Fruit fly (Drosophila melanogaster): ENCODE measurements around the gene CG42507.

CG42507 gene

dm6 chr3L:14775711-14776660, 18.2 kb upstream of the CG42507 start, which contains the start of gene mop (continued):
- TF ChIP-seq Dll (GFP tag; IDR thresholded peaks at IDR 0.05; ENCODE audit: partially characterized antibody) = peak; percentile 74; the same call in 3 of the 4 replicates
- TF ChIP-seq lola (GFP tag; optimal IDR thresholded peaks at IDR 0.05) = peak in 1 of 3 experiments; percentile 44
- no peak for TF ChIP-seq CG12071 (GFP tag; optimal IDR thresholded peaks at IDR 0.05)
- no peak for TF ChIP-seq gt (GFP tag; IDR thresholded peaks at IDR 0.05)
- TF ChIP-seq CG13287 (GFP tag; IDR thresholded peaks at IDR 0.05; ENCODE audit: partially characterized antibody) = peak; percentile 73
- TF ChIP-seq Chrac-16 (GFP tag; optimal IDR thresholded peaks at IDR 0.05) = peak; percentile 22
- TF ChIP-seq CG6854 (GFP tag; optimal IDR thresholded peaks at IDR 0.05) = no peak
- no peak for TF ChIP-seq TFAM (GFP tag; optimal IDR thresholded peaks at IDR 0.05)
- peak; percentile 14; the same call in 1 of the 2 replicates for TF ChIP-seq Bgb (GFP tag; IDR thresholded peaks at IDR 0.05; ENCODE audit: partially characterized antibody)
- TF ChIP-seq CG9876 (GFP tag; optimal IDR thresholded peaks at IDR 0.05) = no peak
- TF ChIP-seq CG3281 (GFP tag; optimal IDR thresholded peaks at IDR 0.05) = peak; percentile 43
- TF ChIP-seq Sox102F (GFP tag; optimal IDR thresholded peaks at IDR 0.05) = no peak
- TF ChIP-seq Optix (GFP tag; IDR thresholded peaks at IDR 0.05) = no peak
- no peak for TF ChIP-seq btn (GFP tag; optimal IDR thresholded peaks at IDR 0.05)
- TF ChIP-seq trh (GFP tag; optimal IDR thresholded peaks at IDR 0.05) = no peak
- peak; percentile 61 for TF ChIP-seq nmo (GFP tag; optimal IDR thresholded peaks at IDR 0.05)
- TF ChIP-seq CG9437 (GFP tag; optimal IDR thresholded peaks at IDR 0.05) = peak; percentile 6
- peak; percentile 53; the same call in 1 of the 2 replicates for TF ChIP-seq wdn (GFP tag; IDR thresholded peaks at IDR 0.05)
- TF ChIP-seq CG3163 (GFP tag; optimal IDR thresholded peaks at IDR 0.05) = peak; percentile 97
- no peak for TF ChIP-seq Vsx1 (GFP tag; optimal IDR thresholded peaks at IDR 0.05)
- TF ChIP-seq unc-4 (GFP tag; IDR thresholded peaks at IDR 0.05; ENCODE audit: partially characterized antibody) = peak; percentile 68
- TF ChIP-seq CG14050 (GFP tag; IDR thresholded peaks at IDR 0.05) = peak; percentile 41; the same call in 2 of the 3 replicates
- no peak for TF ChIP-seq Max (GFP tag; optimal IDR thresholded peaks at IDR 0.05)
- peak; percentile 46 for TF ChIP-seq CG30403 (GFP tag; optimal IDR thresholded peaks at IDR 0.05)
- TF ChIP-seq gcm (GFP tag; optimal IDR thresholded peaks at IDR 0.05) = no peak
- no peak for TF ChIP-seq yki (optimal IDR thresholded peaks at IDR 0.05)
- TF ChIP-seq dmrt11E (tag; optimal IDR thresholded peaks at IDR 0.05) = peak; percentile 35
- TF ChIP-seq CG3847 (GFP tag; IDR thresholded peaks at IDR 0.05) = peak; percentile 50; the same call in 1 of the 2 replicates
- no peak for TF ChIP-seq Abd-B (GFP tag; optimal IDR thresholded peaks at IDR 0.05)
- peak; percentile 53 for TF ChIP-seq Ptx1 (GFP tag; IDR thresholded peaks at IDR 0.05)
- 0 out of 2 replicates have a peak, but pooled peaks have one; percentile 33 for TF ChIP-seq Rx (GFP tag; IDR thresholded peaks at IDR 0.05)
- peak; percentile 57 to 59 for TF ChIP-seq Trl (optimal IDR thresholded peaks at IDR 0.05)
- TF ChIP-seq Trl (GFP tag; optimal IDR thresholded peaks at IDR 0.05) = no peak
- TF ChIP-seq CG6765 (GFP tag; optimal IDR thresholded peaks at IDR 0.05) = no peak
- peak; percentile 71 for TF ChIP-seq Scr (GFP tag; IDR thresholded peaks at IDR 0.05; ENCODE audit: partially characterized antibody)
- no peak for TF ChIP-seq grn (GFP tag; optimal IDR thresholded peaks at IDR 0.05)
- no peak for TF ChIP-seq CG11093 (GFP tag; IDR thresholded peaks at IDR 0.05)
- TF ChIP-seq Hr3 (GFP tag; optimal IDR thresholded peaks at IDR 0.05) = peak; percentile 33
- TF ChIP-seq CG7839 (tag; optimal IDR thresholded peaks at IDR 0.05) = no peak
- peak; percentile 71 for TF ChIP-seq phol (tag; optimal IDR thresholded peaks at IDR 0.05)
- TF ChIP-seq Gug (GFP tag; IDR thresholded peaks at IDR 0.05) = peak; percentile 8; the same call in 1 of the 4 replicates
- peak; percentile 79 for TF ChIP-seq gfzf (GFP tag; optimal IDR thresholded peaks at IDR 0.05)
- no peak for TF ChIP-seq Jarid2 (GFP tag; optimal IDR thresholded peaks at IDR 0.05)
- no peak for TF ChIP-seq fd102C (GFP tag; optimal IDR thresholded peaks at IDR 0.05)
- TF ChIP-seq jumu (GFP tag; optimal IDR thresholded peaks at IDR 0.05) = peak; percentile 24
- TF ChIP-seq CG11247 (GFP tag; IDR thresholded peaks at IDR 0.05) = 0 out of 2 replicates have a peak, but pooled peaks have one; percentile 37
- TF ChIP-seq unpg (GFP tag; optimal IDR thresholded peaks at IDR 0.05) = no peak
- TF ChIP-seq CG15601 (tag; optimal IDR thresholded peaks at IDR 0.05) = no peak
